Fruit fly (Drosophila melanogaster): Measurements from ENCODE around the gene CG9427.

Gene CG9427

dm6 chr3R:9581089-9581520 is 45.6 kb downstream of the CG9427 start, which contains the start of gene CG8301 (continued):
- TF ChIP-seq ewg (GFP tag; optimal IDR thresholded peaks at IDR 0.05), result peak; percentile 87
- no peak for TF ChIP-seq Dad (GFP tag; optimal IDR thresholded peaks at IDR 0.05)
- TF ChIP-seq zfh1 (GFP tag; IDR thresholded peaks at IDR 0.05), result no peak
- TF ChIP-seq crp (GFP tag; optimal IDR thresholded peaks at IDR 0.05), result peak in 1 of 2 experiments; percentile 75
- 0 out of 2 replicates have a peak, but pooled peaks have one; percentile 10 for TF ChIP-seq Ptx1 (GFP tag; IDR thresholded peaks at IDR 0.05)
- peak; percentile 20 for TF ChIP-seq Meics (GFP tag; optimal IDR thresholded peaks at IDR 0.05)
- no peak for TF ChIP-seq CG33557 (GFP tag; optimal IDR thresholded peaks at IDR 0.05)
- no peak for TF ChIP-seq mld (GFP tag; IDR thresholded peaks at IDR 0.05; ENCODE audit: partially characterized antibody)
- no peak for TF ChIP-seq CG4707 (GFP tag; optimal IDR thresholded peaks at IDR 0.05)
- no peak for TF ChIP-seq CG17328 (GFP tag; IDR thresholded peaks at IDR 0.05)
- TF ChIP-seq CG11504 (tag; optimal IDR thresholded peaks at IDR 0.05), result no peak
- no peak for TF ChIP-seq CG8290 (GFP tag; optimal IDR thresholded peaks at IDR 0.05)
- peak in 1 of 2 experiments; percentile 27 for TF ChIP-seq CG8290 (tag; optimal IDR thresholded peaks at IDR 0.05)
- TF ChIP-seq CG12299 (tag; optimal IDR thresholded peaks at IDR 0.05), result peak; percentile 24
- no peak for TF ChIP-seq salm (tag; optimal IDR thresholded peaks at IDR 0.05)
- TF ChIP-seq pzg (GFP tag; optimal IDR thresholded peaks at IDR 0.05), result peak; percentile 10
- TF ChIP-seq bsh (GFP tag; optimal IDR thresholded peaks at IDR 0.05), result peak in 1 of 2 experiments; percentile 15
- TF ChIP-seq CG1602 (GFP tag; optimal IDR thresholded peaks at IDR 0.05), result no peak
- no peak for TF ChIP-seq wor (GFP tag; IDR thresholded peaks at IDR 0.05)
- TF ChIP-seq ro (GFP tag; IDR thresholded peaks at IDR 0.05), result no peak
- TF ChIP-seq cas (GFP tag; IDR thresholded peaks at IDR 0.05), result no peak
- no peak for TF ChIP-seq tin (GFP tag; optimal IDR thresholded peaks at IDR 0.05)
- no peak for TF ChIP-seq Ets97D (GFP tag; optimal IDR thresholded peaks at IDR 0.05)
- TF ChIP-seq H15 (GFP tag; IDR thresholded peaks at IDR 0.05), result no peak
- no peak for TF ChIP-seq CG3847 (GFP tag; IDR thresholded peaks at IDR 0.05)
- no peak for TF ChIP-seq CG12104 (GFP tag; optimal IDR thresholded peaks at IDR 0.05)
- no peak for TF ChIP-seq D (optimal IDR thresholded peaks at IDR 0.05)
- TF ChIP-seq D (GFP tag; optimal IDR thresholded peaks at IDR 0.05), result no peak
- peak; percentile 56; the same call in 2 of the 3 replicates for TF ChIP-seq CG11695 (GFP tag; IDR thresholded peaks at IDR 0.05)
- no peak for TF ChIP-seq fd64A (GFP tag; optimal IDR thresholded peaks at IDR 0.05)
- TF ChIP-seq stc (GFP tag; IDR thresholded peaks at IDR 0.05), result peak; percentile 40; the same call in 1 of the 2 replicates
- no peak for TF ChIP-seq Bdp1 (GFP tag; optimal IDR thresholded peaks at IDR 0.05)
- no peak for TF ChIP-seq sd (tag; optimal IDR thresholded peaks at IDR 0.05)
- no peak for TF ChIP-seq CG17568 (GFP tag; optimal IDR thresholded peaks at IDR 0.05)
- no peak for TF ChIP-seq pros (GFP tag; optimal IDR thresholded peaks at IDR 0.05)
- no peak for TF ChIP-seq CG2116 (GFP tag; optimal IDR thresholded peaks at IDR 0.05)
- TF ChIP-seq CG4730 (GFP tag; IDR thresholded peaks at IDR 0.05), result no peak
- no peak for TF ChIP-seq nom (GFP tag; optimal IDR thresholded peaks at IDR 0.05)
- no peak for TF ChIP-seq CG2199 (GFP tag; IDR thresholded peaks at IDR 0.05)
- no peak for TF ChIP-seq CG10959 (GFP tag; IDR thresholded peaks at IDR 0.05)
- no peak for TF ChIP-seq CG34224 (GFP tag; IDR thresholded peaks at IDR 0.05; ENCODE audit: partially characterized antibody)
- TF ChIP-seq CG4360 (GFP tag; IDR thresholded peaks at IDR 0.05), result no peak
- no peak for TF ChIP-seq dan (GFP tag; IDR thresholded peaks at IDR 0.05)
- no peak for TF ChIP-seq CG12219 (GFP tag; optimal IDR thresholded peaks at IDR 0.05)
- TF ChIP-seq pfk (GFP tag; optimal IDR thresholded peaks at IDR 0.05), result no peak
- TF ChIP-seq CG30403 (GFP tag; optimal IDR thresholded peaks at IDR 0.05), result peak; percentile 39
- TF ChIP-seq twi (tag; optimal IDR thresholded peaks at IDR 0.05), result no peak
- no peak for TF ChIP-seq CG7372 (GFP tag; IDR thresholded peaks at IDR 0.05)
- no peak for TF ChIP-seq rib (GFP tag; IDR thresholded peaks at IDR 0.05)
- TF ChIP-seq MTF-1 (GFP tag; optimal IDR thresholded peaks at IDR 0.05; ENCODE audit: borderline replicate concordance), result no peak
- TF ChIP-seq jumu (GFP tag; optimal IDR thresholded peaks at IDR 0.05), result no peak
- peak; percentile 9 for TF ChIP-seq sug (tag; optimal IDR thresholded peaks at IDR 0.05)

Data from whole organism, embryonic.